Fruit fly (Drosophila melanogaster) whole organism, prepupa: ENCODE data around the gene CG5966.
A peak's percentile ranks its signal among the peaks of the same experiment; 100 is the strongest.

Experiments
- CG4318 ChIP-seq: fragments of 200-800 bp; sonication (Bioruptor generic); optimal IDR thresholded peaks from 3 replicates; lab custom pipeline; 2017; ENCODE audit warnings: missing biosample characterization, mild to moderate bottlenecking, missing genetic modification characterization
- CG6163 ChIP-seq: fragments of 200-800 bp; sonication (Bioruptor generic); IDR thresholded peaks from 3 replicates; pipeline ENCODE4 v1.3.6; 2022; ENCODE audit warnings: missing biosample characterization, missing genetic modification characterization

DNA sequence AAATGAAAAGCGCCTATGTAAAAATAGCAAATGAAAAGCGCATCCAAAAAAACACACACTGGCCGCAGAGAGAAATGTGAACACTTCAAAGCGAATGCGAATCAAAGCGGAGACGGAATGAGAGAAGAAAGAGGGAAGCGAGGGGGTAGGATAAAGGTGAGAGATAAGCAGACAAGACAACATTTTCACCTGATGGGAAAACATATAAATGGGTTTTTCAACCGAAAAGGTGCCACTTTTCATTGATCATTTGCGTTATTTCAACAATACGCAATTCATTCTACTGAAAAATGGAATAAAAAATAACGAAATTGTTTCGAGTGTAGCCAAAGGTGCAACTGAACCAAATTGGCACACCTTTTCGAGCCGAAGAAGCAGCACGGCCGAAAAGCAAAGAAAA lies 11.5 kb upstream of the CG5966 start:
- TF ChIP-seq CG6163 (GFP tag; lab: Robert Waterston, UW) (peak; percentile 59), CG4318 (peak; percentile 29)
